Worm (Caenorhabditis elegans) whole organism, mixed stage, embryonic: ENCODE measurements around the gene F40G12.11.

ENCODE experiments used
- M03D4.4 ChIP-seq: sonication (generic microtip); optimal IDR thresholded peaks from 2 replicates; lab custom pipeline; 2017; ENCODE audit warnings: mild to moderate bottlenecking, missing genetic modification characterization, missing compliant biosample characterization
- bed-3 ChIP-seq: fragments of 200-800 bp; sonication (Bioruptor generic); optimal IDR thresholded peaks from 3 replicates; lab custom pipeline; 2018; ENCODE audit warnings: mild to moderate bottlenecking, missing genetic modification characterization, moderate library complexity, missing compliant biosample characterization
- blmp-1 ChIP-seq: fragments of 150-350 bp; optimal IDR thresholded peaks from 2 replicates; lab custom pipeline; 2014; ENCODE audit warnings: missing biosample characterization, missing genetic modification characterization
- ceh-39 ChIP-seq: fragments of 150-350 bp; optimal IDR thresholded peaks from 2 replicates; lab custom pipeline; 2014; ENCODE audit warnings: missing biosample characterization, missing genetic modification characterization
- ceh-43 ChIP-seq: fragments of 200-800 bp; sonication (Bioruptor generic); optimal IDR thresholded peaks from 2 replicates; lab custom pipeline; 2018; ENCODE audit warnings: mild to moderate bottlenecking, missing genetic modification characterization, moderate library complexity, missing compliant biosample characterization
- ceh-83 ChIP-seq: fragments of 200-800 bp; sonication (Bioruptor generic); optimal IDR thresholded peaks from 2 replicates; lab custom pipeline; 2018; ENCODE audit warnings: mild to moderate bottlenecking, missing genetic modification characterization, missing compliant biosample characterization
- ces-1 ChIP-seq: fragments of 150-350 bp; optimal IDR thresholded peaks from 2 replicates; lab custom pipeline; 2014; ENCODE audit warnings: missing biosample characterization, missing genetic modification reagents, missing genetic modification characterization
- drap-1 ChIP-seq: fragments of 200-800 bp; sonication (Bioruptor generic); optimal IDR thresholded peaks from 3 replicates; lab custom pipeline; 2018; ENCODE audit warnings: mild to moderate bottlenecking, missing genetic modification characterization, missing compliant biosample characterization
- elt-1 ChIP-seq: sonication (generic microtip); optimal IDR thresholded peaks from 2 replicates; lab custom pipeline; 2017; ENCODE audit warnings: missing genetic modification characterization, mild to moderate bottlenecking, missing compliant biosample characterization, antibody characterized with exemption, moderate library complexity, borderline replicate concordance; ENCODE audit not compliant: insufficient read depth
- elt-3 ChIP-seq: fragments of 150-350 bp; optimal IDR thresholded peaks from 2 replicates; lab custom pipeline; 2014; ENCODE audit warnings: missing biosample characterization, missing genetic modification characterization
- flh-1 ChIP-seq: fragments of 200-800 bp; sonication (Bioruptor generic); optimal IDR thresholded peaks from 2 replicates; lab custom pipeline; 2018; ENCODE audit warnings: mild to moderate bottlenecking, missing genetic modification characterization, moderate library complexity, missing compliant biosample characterization
- ham-2 ChIP-seq: fragments of 200-800 bp; sonication (Bioruptor generic); optimal IDR thresholded peaks from 2 replicates; lab custom pipeline; 2018; ENCODE audit warnings: mild to moderate bottlenecking, missing genetic modification characterization, missing compliant biosample characterization
- hlh-1 ChIP-seq: fragments of 150-350 bp; optimal IDR thresholded peaks from 2 replicates; lab custom pipeline; 2014; ENCODE audit warnings: missing biosample characterization, missing genetic modification reagents, missing genetic modification characterization
- lin-13 ChIP-seq: fragments of 150-350 bp; optimal IDR thresholded peaks from 2 replicates; lab custom pipeline; 2014; ENCODE audit warnings: missing biosample characterization, missing genetic modification characterization
- lin-32 ChIP-seq: fragments of 200-800 bp; sonication (Bioruptor generic); optimal IDR thresholded peaks from 2 replicates; lab custom pipeline; 2018; ENCODE audit warnings: mild to moderate bottlenecking, missing genetic modification characterization, missing compliant biosample characterization
- lsy-2 ChIP-seq: fragments of 150-350 bp; optimal IDR thresholded peaks from 2 replicates; lab custom pipeline; 2014; ENCODE audit warnings: missing biosample characterization, missing genetic modification characterization
- mab-5 ChIP-seq: fragments of 150-350 bp; optimal IDR thresholded peaks from 2 replicates; lab custom pipeline; 2014; ENCODE audit warnings: missing biosample characterization, missing genetic modification characterization
- mep-1 ChIP-seq: fragments of 150-350 bp; optimal IDR thresholded peaks from 2 replicates; lab custom pipeline; 2017; ENCODE audit warnings: missing biosample characterization, missing genetic modification reagents, missing genetic modification characterization, inconsistent platforms
- mls-2 ChIP-seq: sonication (generic microtip); optimal IDR thresholded peaks from 2 replicates; lab custom pipeline; 2016; ENCODE audit warnings: mild to moderate bottlenecking, missing genetic modification characterization, moderate library complexity, missing compliant biosample characterization
- nhr-12 ChIP-seq: fragments of 150-350 bp; optimal IDR thresholded peaks from 2 replicates; lab custom pipeline; 2014; ENCODE audit warnings: missing biosample characterization, missing genetic modification characterization
- nhr-2 ChIP-seq: fragments of 150-350 bp; optimal IDR thresholded peaks from 2 replicates; lab custom pipeline; 2014; ENCODE audit warnings: missing biosample characterization, missing genetic modification characterization
- nhr-76 ChIP-seq: sonication (generic microtip); optimal IDR thresholded peaks from 2 replicates; lab custom pipeline; 2017; ENCODE audit warnings: missing biosample characterization, missing genetic modification characterization
- sem-2 ChIP-seq: fragments of 200-800 bp; sonication (Bioruptor generic); optimal IDR thresholded peaks from 2 replicates; lab custom pipeline; 2018; ENCODE audit warnings: mild to moderate bottlenecking, missing genetic modification characterization, missing compliant biosample characterization
- snpc-4 ChIP-seq: fragments of 150-350 bp; optimal IDR thresholded peaks from 2 replicates; lab custom pipeline; 2014; ENCODE audit warnings: missing biosample characterization, missing genetic modification characterization
- sptf-1 ChIP-seq: sonication (generic microtip); optimal IDR thresholded peaks from 2 replicates; lab custom pipeline; 2017; ENCODE audit warnings: mild to moderate bottlenecking, missing genetic modification characterization, moderate library complexity, missing compliant biosample characterization
- tbx-8 ChIP-seq: fragments of 200-800 bp; sonication (Bioruptor generic); optimal IDR thresholded peaks from 2 replicates; lab custom pipeline; 2018; ENCODE audit warnings: mild to moderate bottlenecking, missing genetic modification characterization, moderate library complexity, missing compliant biosample characterization
- unc-120 ChIP-seq: sonication (generic microtip); optimal IDR thresholded peaks from 2 replicates; lab custom pipeline; 2017; ENCODE audit warnings: missing genetic modification characterization, missing compliant biosample characterization; ENCODE audit not compliant: poor library complexity, severe bottlenecking
- unc-39 ChIP-seq: fragments of 150-350 bp; optimal IDR thresholded peaks from 2 replicates; lab custom pipeline; 2014; ENCODE audit warnings: missing biosample characterization, missing genetic modification characterization
- unc-62 ChIP-seq: fragments of 150-350 bp; optimal IDR thresholded peaks from 2 replicates; lab custom pipeline; 2014; ENCODE audit warnings: missing biosample characterization, missing genetic modification reagents, missing genetic modification characterization
- zip-8 ChIP-seq: fragments of 150-350 bp; optimal IDR thresholded peaks from 2 replicates; lab custom pipeline; 2014; ENCODE audit warnings: missing biosample characterization, missing genetic modification characterization
- ztf-11 ChIP-seq: fragments of 150-350 bp; optimal IDR thresholded peaks from 2 replicates; lab custom pipeline; 2014; ENCODE audit warnings: missing biosample characterization, missing genetic modification characterization

The F40G12.11 gene

ce11 chrV:14248654-14249053 is 37.3 kb upstream of the F40G12.11 start, which contains the start of gene K02E11.6:
Gene K02E11.6, plus strand, starts transcription at chrV:14248802.
- TF ChIP-seq M03D4.4 (tag; lab: Kevin White, UChicago): no peak
- TF ChIP-seq ztf-11 (tag; lab: Kevin White, UChicago): no peak
- no peak for TF ChIP-seq lin-32 (GFP tag; lab: Kevin White, UChicago)

- TF ChIP-seq unc-39 (no peak), flh-1 (GFP tag; lab: Kevin White, UChicago) (no peak), lsy-2 (tag; lab: Kevin White, UChicago) (no peak), unc-120 (tag; lab: Kevin White, UChicago) (no peak), elt-1 (no peak), mls-2 (tag; lab: Kevin White, UChicago) (no peak), ces-1 (GFP tag; lab: Kevin White, UChicago) (no peak), nhr-76 (tag; lab: Kevin White, UChicago) (no peak), snpc-4 (no peak), sptf-1 (no peak), lin-32 (GFP tag; lab: Kevin White, UChicago) (no peak), unc-62 (GFP tag; lab: Kevin White, UChicago) (no peak)
- TF ChIP-seq, all 35 proteins: peak for 0
Measured at ce11 chrV:14252025-14252424, 33.9 kb upstream of the F40G12.11 start, which contains the start of gene K02E11.5. Gene K02E11.5, plus strand, starts transcription at chrV:14252325.

ce11 chrV:14254221-14254620 is 31.8 kb upstream of the F40G12.11 start, which contains the start of gene K02E11.7:
Gene K02E11.7, minus strand, starts transcription at chrV:14254321.
- TF ChIP-seq nhr-2 (tag; lab: Kevin White, UChicago): no peak
- TF ChIP-seq lsy-2 (tag; lab: Kevin White, UChicago): no peak
- no peak for TF ChIP-seq nhr-12 (tag; lab: Kevin White, UChicago)
- TF ChIP-seq sem-2: no peak
- no peak for TF ChIP-seq flh-1 (GFP tag; lab: Kevin White, UChicago)
- TF ChIP-seq drap-1 (GFP tag; lab: Kevin White, UChicago): no peak
- TF ChIP-seq lin-13 (tag; lab: Kevin White, UChicago): no peak
- no peak for TF ChIP-seq M03D4.4 (tag; lab: Kevin White, UChicago)
- no peak for TF ChIP-seq zip-8 (tag; lab: Kevin White, UChicago)
- TF ChIP-seq unc-62 (GFP tag; lab: Kevin White, UChicago): no peak
- TF ChIP-seq hlh-1 (tag; lab: Kevin White, UChicago): no peak
- TF ChIP-seq ham-2: no peak
- TF ChIP-seq mab-5 (tag; lab: Kevin White, UChicago): no peak
- TF ChIP-seq blmp-1 (tag; lab: Kevin White, UChicago): no peak
- no peak for TF ChIP-seq ceh-43
- TF ChIP-seq mep-1 (tag; lab: Kevin White, UChicago): no peak
- TF ChIP-seq ztf-11 (tag; lab: Kevin White, UChicago): no peak
- TF ChIP-seq lin-32 (GFP tag; lab: Kevin White, UChicago): no peak
- TF ChIP-seq tbx-8 (GFP tag; lab: Kevin White, UChicago): no peak
- TF ChIP-seq ces-1 (GFP tag; lab: Kevin White, UChicago): no peak
- TF ChIP-seq, all 35 proteins: peak for 0

- no peak for TF ChIP-seq unc-120 (tag; lab: Kevin White, UChicago)
- no peak for TF ChIP-seq ceh-39 (tag; lab: Kevin White, UChicago)
- TF ChIP-seq flh-1 (GFP tag; lab: Kevin White, UChicago): no peak
- no peak for TF ChIP-seq blmp-1 (tag; lab: Kevin White, UChicago)
- TF ChIP-seq zip-8 (tag; lab: Kevin White, UChicago): no peak
- no peak for TF ChIP-seq lin-13 (tag; lab: Kevin White, UChicago)
Measured at ce11 chrV:14256813-14257212, 29.2 kb upstream of the F40G12.11 start, which contains the start of gene sre-8. Gene sre-8, plus strand, starts transcription at chrV:14257113.

ce11 chrV:14260831-14261230 is 25.1 kb upstream of the F40G12.11 start, which contains the start of gene F40G12.2:
Gene F40G12.2, minus strand, starts transcription at chrV:14260931.
- no peak for TF ChIP-seq blmp-1 (tag; lab: Kevin White, UChicago)
- TF ChIP-seq nhr-2 (tag; lab: Kevin White, UChicago): no peak
- TF ChIP-seq bed-3: no peak
- no peak for TF ChIP-seq unc-62 (GFP tag; lab: Kevin White, UChicago)
- no peak for TF ChIP-seq ceh-39 (tag; lab: Kevin White, UChicago)
- no peak for TF ChIP-seq ceh-83 (GFP tag; lab: Kevin White, UChicago)
- no peak for TF ChIP-seq sem-2
- TF ChIP-seq nhr-76 (tag; lab: Kevin White, UChicago): no peak
- TF ChIP-seq lin-32 (GFP tag; lab: Kevin White, UChicago): no peak
- TF ChIP-seq tbx-8 (GFP tag; lab: Kevin White, UChicago): no peak
- TF ChIP-seq elt-3: no peak
- no peak for TF ChIP-seq ceh-43
- TF ChIP-seq sptf-1: no peak
- TF ChIP-seq nhr-12 (tag; lab: Kevin White, UChicago): no peak
